Fruit fly (Drosophila melanogaster): ENCODE measurements around the gene CG17193.
A peak's percentile ranks its signal among the peaks of the same experiment; 100 is the strongest.

The CG17193 gene

DNA sequence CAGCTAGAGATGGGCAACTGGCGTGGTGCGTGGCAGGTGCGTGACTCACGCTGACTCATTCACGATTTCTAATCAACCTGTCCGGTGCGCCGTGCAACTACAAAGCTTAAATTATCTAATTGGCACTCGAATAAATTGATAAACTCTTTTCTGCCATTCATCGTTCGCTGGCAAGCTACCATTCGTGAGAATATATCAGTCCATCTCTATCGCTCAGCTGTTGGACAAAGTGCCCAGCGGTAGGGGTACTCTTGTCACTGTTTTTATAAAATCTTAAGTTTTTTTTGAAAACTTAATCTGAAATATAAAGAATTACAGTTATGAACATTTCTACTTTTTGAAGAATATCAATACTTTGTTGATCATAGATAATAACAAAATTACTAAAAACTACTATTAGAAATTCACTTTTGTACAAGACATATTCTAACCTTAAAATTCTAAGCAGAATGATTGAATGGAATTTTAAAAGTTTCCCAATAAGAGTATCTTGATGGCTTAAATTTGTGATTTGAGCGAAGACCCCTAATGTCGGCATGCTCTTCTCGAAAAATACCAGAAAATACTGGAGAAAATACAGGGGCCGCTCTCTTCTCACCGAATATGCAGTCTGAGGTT lies 34.6 kb downstream of the CG17193 start, which contains the start of the genes PIG-L and psidin (continued):
- peak; percentile 53 for TF ChIP-seq Ada2b (GFP tag; IDR thresholded peaks at IDR 0.05)
- TF ChIP-seq sqz (GFP tag; optimal IDR thresholded peaks at IDR 0.05): no peak
- peak; percentile 82 for TF ChIP-seq Oli (tag; optimal IDR thresholded peaks at IDR 0.05)
- TF ChIP-seq fu2 (GFP tag; optimal IDR thresholded peaks at IDR 0.05): peak; percentile 84
- TF ChIP-seq CG2120 (GFP tag; optimal IDR thresholded peaks at IDR 0.05): peak; percentile 93
- peak; percentile 89 for TF ChIP-seq CG15269 (tag; optimal IDR thresholded peaks at IDR 0.05)
- TF ChIP-seq Camta (GFP tag; optimal IDR thresholded peaks at IDR 0.05): peak; percentile 77
- peak; percentile 66 for TF ChIP-seq CG8281 (tag; optimal IDR thresholded peaks at IDR 0.05)
- peak; percentile 86 for TF ChIP-seq lilli (GFP tag; optimal IDR thresholded peaks at IDR 0.05)
- TF ChIP-seq CG7556 (GFP tag; optimal IDR thresholded peaks at IDR 0.05): peak; percentile 86
- TF ChIP-seq Vsx1 (GFP tag; optimal IDR thresholded peaks at IDR 0.05): peak; percentile 69
- TF ChIP-seq CG34376 (GFP tag; optimal IDR thresholded peaks at IDR 0.05): peak; percentile 29
- TF ChIP-seq D19A (tag; optimal IDR thresholded peaks at IDR 0.05): no peak
- TF ChIP-seq CG6683 (GFP tag; optimal IDR thresholded peaks at IDR 0.05): no peak
- peak; percentile 70 for TF ChIP-seq CG17186 (GFP tag; optimal IDR thresholded peaks at IDR 0.05)
- TF ChIP-seq salm (tag; optimal IDR thresholded peaks at IDR 0.05): peak; percentile 47
- TF ChIP-seq NC2α (GFP tag; optimal IDR thresholded peaks at IDR 0.05): peak; percentile 12
- TF ChIP-seq Mad (GFP tag; optimal IDR thresholded peaks at IDR 0.05): peak; percentile 83
- peak; percentile 98 for TF ChIP-seq Scr (GFP tag; IDR thresholded peaks at IDR 0.05; ENCODE audit: partially characterized antibody)
- no peak for TF ChIP-seq gsb-n (tag; optimal IDR thresholded peaks at IDR 0.05)
- peak; percentile 43; the same call in 1 of the 2 replicates for TF ChIP-seq onecut (GFP tag; IDR thresholded peaks at IDR 0.05)
- peak; percentile 46 for TF ChIP-seq vfl (GFP tag; optimal IDR thresholded peaks at IDR 0.05)
- peak; percentile 75 for TF ChIP-seq Meics (GFP tag; optimal IDR thresholded peaks at IDR 0.05)
- TF ChIP-seq CG14667 (GFP tag; IDR thresholded peaks at IDR 0.05): peak; percentile 21; the same call in 1 of the 2 replicates
- no peak for TF ChIP-seq scrt (GFP tag; optimal IDR thresholded peaks at IDR 0.05)
- peak; percentile 84 for TF ChIP-seq chn (GFP tag; optimal IDR thresholded peaks at IDR 0.05)
- peak; percentile 56 for TF ChIP-seq run (tag; optimal IDR thresholded peaks at IDR 0.05)
- TF ChIP-seq CG16813 (GFP tag; IDR thresholded peaks at IDR 0.05; ENCODE audit: partially characterized antibody): peak; percentile 97
- TF ChIP-seq org-1 (GFP tag; optimal IDR thresholded peaks at IDR 0.05): peak; percentile 58
- peak; percentile 94 for TF ChIP-seq zen2 (GFP tag; IDR thresholded peaks at IDR 0.05; ENCODE audit: partially characterized antibody)
- peak; percentile 93 for TF ChIP-seq Bgb (GFP tag; IDR thresholded peaks at IDR 0.05; ENCODE audit: partially characterized antibody)
- TF ChIP-seq CG6272 (GFP tag; IDR thresholded peaks at IDR 0.05): peak; percentile 60
- peak; percentile 92 for TF ChIP-seq Sry-δ (GFP tag; optimal IDR thresholded peaks at IDR 0.05)
- peak; percentile 80 for TF ChIP-seq NC2β (GFP tag; optimal IDR thresholded peaks at IDR 0.05)
- TF ChIP-seq CG10462 (GFP tag; optimal IDR thresholded peaks at IDR 0.05): peak; percentile 58
- peak; percentile 51 for TF ChIP-seq CG32772 (GFP tag; IDR thresholded peaks at IDR 0.05)
- TF ChIP-seq zen (tag; optimal IDR thresholded peaks at IDR 0.05): peak; percentile 80
- peak; percentile 63 for TF ChIP-seq CG13123 (GFP tag; optimal IDR thresholded peaks at IDR 0.05)
- peak; percentile 72 for TF ChIP-seq CG14441 (GFP tag; IDR thresholded peaks at IDR 0.05)
- TF ChIP-seq CG13894 (tag; optimal IDR thresholded peaks at IDR 0.05): no peak
- TF ChIP-seq pros (GFP tag; optimal IDR thresholded peaks at IDR 0.05): no peak
- TF ChIP-seq Deaf1 (tag; optimal IDR thresholded peaks at IDR 0.05): no peak
- peak; percentile 44 for TF ChIP-seq slou (GFP tag; optimal IDR thresholded peaks at IDR 0.05)
- TF ChIP-seq disco-r (GFP tag; optimal IDR thresholded peaks at IDR 0.05): peak; percentile 24
- TF ChIP-seq CG17912 (GFP tag; optimal IDR thresholded peaks at IDR 0.05): no peak
- peak; percentile 75 for TF ChIP-seq Nf-YB (GFP tag; optimal IDR thresholded peaks at IDR 0.05)
- peak; percentile 56 for TF ChIP-seq al (GFP tag; IDR thresholded peaks at IDR 0.05)
- no peak for TF ChIP-seq CkIIα-i1 (GFP tag; IDR thresholded peaks at IDR 0.05)
- TF ChIP-seq twi (tag; optimal IDR thresholded peaks at IDR 0.05): peak; percentile 82
- TF ChIP-seq luna (GFP tag; optimal IDR thresholded peaks at IDR 0.05): peak; percentile 62

All from whole organism, embryonic.